Fruit fly (Drosophila melanogaster) whole organism, pupa: ENCODE results near the gene Tsf1.
A peak's percentile ranks its signal among the peaks of the same experiment; 100 is the strongest.

Experiments used
- CG10348 ChIP-seq: fragments of 200-800 bp; sonication (Bioruptor generic); IDR thresholded peaks from 2 replicates; pipeline ENCODE4 v1.3.6; 2022; ENCODE audit warnings: missing biosample characterization, missing genetic modification characterization
- CG12605 ChIP-seq: fragments of 200-800 bp; sonication (Bioruptor generic); IDR thresholded peaks from 2 replicates; pipeline ENCODE4 v1.3.6; 2022; ENCODE audit warnings: missing biosample characterization, missing genetic modification characterization
- CG13204 ChIP-seq: fragments of 200-800 bp; sonication (Bioruptor generic); optimal IDR thresholded peaks from 2 replicates; lab custom pipeline; 2018; ENCODE audit warnings: missing biosample characterization, mild to moderate bottlenecking, missing genetic modification characterization, moderate library complexity
- CG14655 ChIP-seq: fragments of 200-800 bp; sonication (Bioruptor generic); optimal IDR thresholded peaks from 3 replicates; lab custom pipeline; 2017; ENCODE audit warnings: mild to moderate bottlenecking, missing biosample characterization, missing genetic modification reagents, missing genetic modification characterization
- CG15710 ChIP-seq: fragments of 200-800 bp; sonication (Bioruptor generic); optimal IDR thresholded peaks from 2 replicates; lab custom pipeline; 2018; ENCODE audit warnings: missing biosample characterization, mild to moderate bottlenecking, missing genetic modification characterization, moderate library complexity
- CG17806 ChIP-seq: fragments of 200-800 bp; sonication (Bioruptor generic); optimal IDR thresholded peaks from 2 replicates; lab custom pipeline; 2018; ENCODE audit warnings: missing biosample characterization, mild to moderate bottlenecking, missing genetic modification characterization, moderate library complexity
- CG32121 ChIP-seq: fragments of 200-800 bp; sonication (Bioruptor generic); IDR thresholded peaks from 2 replicates; pipeline ENCODE4 v1.3.6; 2022; ENCODE audit warnings: missing biosample characterization, missing genetic modification characterization
- CG34367 ChIP-seq: fragments of 200-800 bp; sonication (Bioruptor generic); optimal IDR thresholded peaks from 2 replicates; lab custom pipeline; 2018; ENCODE audit warnings: missing biosample characterization, mild to moderate bottlenecking, missing genetic modification characterization
- CG4496 ChIP-seq: fragments of 200-800 bp; sonication (Bioruptor generic); IDR thresholded peaks from 3 replicates; pipeline ENCODE4 v1.3.6; 2022; ENCODE audit warnings: missing biosample characterization, missing genetic modification characterization
- CG8159 ChIP-seq: fragments of 200-800 bp; sonication (Bioruptor generic); optimal IDR thresholded peaks from 3 replicates; lab custom pipeline; 2018; ENCODE audit warnings: missing biosample characterization, mild to moderate bottlenecking, missing genetic modification characterization, moderate library complexity
- CG8301 ChIP-seq: fragments of 200-800 bp; sonication (Bioruptor generic); optimal IDR thresholded peaks from 2 replicates; lab custom pipeline; 2018; ENCODE audit warnings: missing biosample characterization, mild to moderate bottlenecking, missing genetic modification characterization
- CG9948 ChIP-seq: fragments of 200-800 bp; sonication (Bioruptor generic); optimal IDR thresholded peaks from 2 replicates; lab custom pipeline; 2018; ENCODE audit warnings: missing biosample characterization, mild to moderate bottlenecking, missing genetic modification characterization, moderate library complexity
- D1 ChIP-seq: fragments of 200-800 bp; sonication (Bioruptor generic); optimal IDR thresholded peaks from 2 replicates; lab custom pipeline; 2018; ENCODE audit warnings: missing biosample characterization, mild to moderate bottlenecking, missing genetic modification characterization, moderate library complexity
- EcR ChIP-seq: fragments of 200-800 bp; sonication (Bioruptor generic); optimal IDR thresholded peaks from 3 replicates; lab custom pipeline; 2019; ENCODE audit warnings: missing biosample characterization, missing genetic modification characterization, mild to moderate bottlenecking, moderate library complexity, missing genetic modification reagents
- Ets98B ChIP-seq: fragments of 200-800 bp; sonication (Bioruptor generic); IDR thresholded peaks from 2 replicates; pipeline ENCODE4 v1.3.6; 2022; ENCODE audit warnings: missing biosample characterization, missing genetic modification characterization
- Pif1A ChIP-seq: fragments of 200-800 bp; sonication (Bioruptor generic); optimal IDR thresholded peaks from 3 replicates; lab custom pipeline; 2016; ENCODE audit warnings: missing biosample characterization, missing genetic modification characterization
- Pif1B ChIP-seq: fragments of 200-800 bp; sonication (Bioruptor generic); optimal IDR thresholded peaks from 3 replicates; lab custom pipeline; 2016; ENCODE audit warnings: missing biosample characterization, missing genetic modification characterization
- Snoo ChIP-seq: fragments of 200-800 bp; sonication (Bioruptor generic); optimal IDR thresholded peaks from 3 replicates; lab custom pipeline; 2017; ENCODE audit warnings: missing biosample characterization, mild to moderate bottlenecking, missing genetic modification characterization, inconsistent platforms
- fd96Ca ChIP-seq: fragments of 200-800 bp; sonication (Bioruptor generic); IDR thresholded peaks from 3 replicates; pipeline ENCODE4 v1.3.6; 2022; ENCODE audit warnings: missing biosample characterization, missing genetic modification characterization
- gl ChIP-seq: fragments of 200-800 bp; sonication (Bioruptor generic); optimal IDR thresholded peaks from 2 replicates; lab custom pipeline; 2018; ENCODE audit warnings: missing biosample characterization, mild to moderate bottlenecking, missing genetic modification characterization
- rn ChIP-seq: fragments of 200-800 bp; sonication (Bioruptor generic); IDR thresholded peaks from 2 replicates; pipeline ENCODE4 v1.3.6; 2022; ENCODE audit warnings: missing biosample characterization, missing genetic modification characterization

Gene Tsf1

dm6 chrX:18386784-18387183 is at the start of gene Tsf1:
Gene Tsf1, plus strand, starts transcription at chrX:18387084.
- TF ChIP-seq CG13204 (GFP tag; lab: Kevin White, UChicago), result no peak
- no peak for TF ChIP-seq CG8301 (tag; lab: Kevin White, UChicago)
- TF ChIP-seq CG32121 (GFP tag; lab: Robert Waterston, UW), result no peak
- no peak for TF ChIP-seq rn
- no peak for TF ChIP-seq D1 (tag; lab: Kevin White, UChicago)
- TF ChIP-seq CG8159 (tag; lab: Kevin White, UChicago), result no peak
- TF ChIP-seq CG15710 (tag; lab: Kevin White, UChicago), result no peak
- TF ChIP-seq CG4496 (GFP tag; lab: Robert Waterston, UW), result no peak
- TF ChIP-seq, all 21 proteins: peak for 0

- TF ChIP-seq fd96Ca (GFP tag; lab: Robert Waterston, UW), result no peak
- peak; percentile 19 for TF ChIP-seq CG8159 (tag; lab: Kevin White, UChicago)
- TF ChIP-seq, all 21 proteins: peak for 1
Observed at dm6 chrX:18341014-18341413, 45.9 kb upstream of the Tsf1 start.

- TF ChIP-seq rn (no peak), Pif1B (GFP tag; lab: Kevin White, UChicago) (no peak), D1 (tag; lab: Kevin White, UChicago) (no peak), CG32121 (GFP tag; lab: Robert Waterston, UW) (no peak), fd96Ca (GFP tag; lab: Robert Waterston, UW) (no peak), gl (no peak), CG34367 (tag; lab: Kevin White, UChicago) (no peak), CG9948 (tag; lab: Kevin White, UChicago) (no peak), CG8301 (tag; lab: Kevin White, UChicago) (no peak), CG8159 (tag; lab: Kevin White, UChicago) (no peak), CG10348 (no peak), CG12605 (GFP tag; lab: Robert Waterston, UW) (no peak), Pif1A (GFP tag; lab: Kevin White, UChicago) (no peak), CG4496 (GFP tag; lab: Robert Waterston, UW) (no peak), CG14655 (GFP tag; lab: Kevin White, UChicago) (no peak)
- TF ChIP-seq, all 21 proteins: peak for 0
Observed at dm6 chrX:18347641-18348040, 39.2 kb upstream of the Tsf1 start.

DNA sequence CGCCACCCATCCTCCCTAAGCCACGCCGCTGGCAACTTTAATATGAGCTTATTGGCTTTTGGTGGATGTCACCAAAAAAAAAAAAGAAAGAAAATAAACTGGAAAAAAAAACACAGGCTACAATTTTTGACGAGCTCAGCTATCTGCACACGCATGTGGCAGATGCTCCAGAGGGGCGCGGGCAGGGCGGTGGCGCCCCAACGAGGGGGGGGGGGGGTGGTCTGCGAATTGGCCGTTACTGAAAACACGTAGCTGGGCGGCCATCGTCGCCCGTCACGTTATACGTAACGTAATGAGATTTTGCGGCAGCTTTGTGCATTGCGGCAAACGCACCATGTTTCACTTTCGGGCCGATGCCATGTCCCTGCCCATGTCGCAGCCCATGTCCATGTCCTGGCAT is 36.3 kb upstream of the Tsf1 start:
- no peak for TF ChIP-seq Ets98B (GFP tag; lab: Robert Waterston, UW)
- TF ChIP-seq Pif1B (GFP tag; lab: Kevin White, UChicago), result no peak
- TF ChIP-seq CG9948 (tag; lab: Kevin White, UChicago), result no peak
- no peak for TF ChIP-seq rn
- no peak for TF ChIP-seq CG4496 (GFP tag; lab: Robert Waterston, UW)
- TF ChIP-seq EcR (GFP tag; lab: Kevin White, UChicago), result no peak
- TF ChIP-seq fd96Ca (GFP tag; lab: Robert Waterston, UW), result no peak
- no peak for TF ChIP-seq D1 (tag; lab: Kevin White, UChicago)
- TF ChIP-seq gl, result no peak
- no peak for TF ChIP-seq CG15710 (tag; lab: Kevin White, UChicago)
- TF ChIP-seq CG8159 (tag; lab: Kevin White, UChicago), result no peak
- TF ChIP-seq CG13204 (GFP tag; lab: Kevin White, UChicago), result no peak
- TF ChIP-seq Pif1A (GFP tag; lab: Kevin White, UChicago), result no peak
- no peak for TF ChIP-seq CG10348
- no peak for TF ChIP-seq CG17806 (tag; lab: Kevin White, UChicago)
- no peak for TF ChIP-seq CG12605 (GFP tag; lab: Robert Waterston, UW)
- no peak for TF ChIP-seq CG32121 (GFP tag; lab: Robert Waterston, UW)
- TF ChIP-seq, all 21 proteins: peak for 0

DNA sequence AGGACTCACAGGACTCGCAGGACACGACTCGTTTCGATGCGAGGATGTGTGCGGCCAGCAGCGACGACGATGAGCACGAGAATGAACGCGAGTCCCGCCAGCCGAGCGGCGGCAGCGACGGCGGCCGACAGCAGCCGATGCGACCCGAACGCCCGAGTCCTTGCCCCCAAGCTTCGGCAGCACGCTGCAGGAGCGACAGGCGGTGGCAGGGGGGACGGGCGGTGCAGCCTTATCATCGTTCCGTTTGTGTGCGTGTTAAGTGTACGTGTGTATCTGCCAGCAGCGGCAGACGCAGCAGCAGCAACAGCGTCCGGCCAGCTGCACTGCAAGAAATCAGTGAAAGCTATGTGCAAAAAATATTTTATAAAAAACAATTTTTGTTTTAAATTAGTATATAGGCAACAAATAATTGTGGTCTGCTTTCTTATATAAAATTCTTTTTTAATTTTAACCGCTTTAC is 30.7 kb upstream of the Tsf1 start, which contains the start of gene kairos:
kairos (minus strand) TSS at position 51 of the 460 bp plus-strand sequence.
- peak; percentile 75 for TF ChIP-seq CG13204 (GFP tag; lab: Kevin White, UChicago)
- no peak for TF ChIP-seq Pif1A (GFP tag; lab: Kevin White, UChicago)
- TF ChIP-seq CG4496 (GFP tag; lab: Robert Waterston, UW), result peak; percentile 25; the same call in 1 of the 3 replicates
- no peak for TF ChIP-seq gl
- no peak for TF ChIP-seq CG8159 (tag; lab: Kevin White, UChicago)
- TF ChIP-seq D1 (tag; lab: Kevin White, UChicago), result no peak
- no peak for TF ChIP-seq CG17806 (tag; lab: Kevin White, UChicago)

- TF ChIP-seq fd96Ca (GFP tag; lab: Robert Waterston, UW) (0 out of 3 replicates have a peak, but pooled peaks have one; percentile 18), CG14655 (GFP tag; lab: Kevin White, UChicago) (peak; percentile 27), CG9948 (tag; lab: Kevin White, UChicago) (no peak), CG10348 (no peak), CG17806 (tag; lab: Kevin White, UChicago) (no peak), Snoo (tag; lab: Kevin White, UChicago) (peak; percentile 43), CG13204 (GFP tag; lab: Kevin White, UChicago) (peak; percentile 73), CG32121 (GFP tag; lab: Robert Waterston, UW) (no peak), Pif1A (GFP tag; lab: Kevin White, UChicago) (no peak), rn (no peak), CG4496 (GFP tag; lab: Robert Waterston, UW) (peak; percentile 52; the same call in 1 of the 3 replicates), CG8159 (tag; lab: Kevin White, UChicago) (no peak)
- TF ChIP-seq, all 21 proteins: peak for 5
Observed at dm6 chrX:18357756-18358182, 29.1 kb upstream of the Tsf1 start.
